Worm (Caenorhabditis elegans): Measurements from ENCODE around the gene ceh-100.
"Not testable (repeated sequence)": the region's sequence is repeated elsewhere in the genome, so short reads cannot be mapped to it uniquely, and the experiment has no call there.

Gene ceh-100

ce11 chrII:12536203-12536602 is 67.3 kb downstream of the ceh-100 start, which contains the start of gene F49C5.3:
TSS of gene F49C5.3 (plus strand) at chrII:12536503.
- not testable (repeated sequence) for TF ChIP-seq nhr-84 (tag; optimal IDR thresholded peaks at IDR 0.05); nhr-76 (tag; optimal IDR thresholded peaks at IDR 0.05); zip-4 (GFP tag; optimal IDR thresholded peaks at IDR 0.05)

- TF ChIP-seq lin-14 (GFP tag; optimal IDR thresholded peaks at IDR 0.05) (no peak), lin-15B (tag; optimal IDR thresholded peaks at IDR 0.05) (no peak), dsc-1 (tag; optimal IDR thresholded peaks at IDR 0.05) (peak; percentile 64)
Measured at ce11 chrII:12535297-12535803, 68.1 kb downstream of the ceh-100 start, which contains the start of gene nimk-1. TSS of gene nimk-1 (plus strand) at chrII:12535753.

All from whole organism, L1 larva.